Fruit fly (Drosophila melanogaster) whole organism, prepupa: Measurements from ENCODE around the gene CG10011.

Experiments used
- Eip93F ChIP-seq: fragments of 200-800 bp; sonication (Bioruptor generic); optimal IDR thresholded peaks from 2 replicates; lab custom pipeline; 2016; ENCODE audit warnings: missing biosample characterization, mild to moderate bottlenecking, missing genetic modification characterization
- Hr4 ChIP-seq: fragments of 200-800 bp; sonication (Bioruptor generic); optimal IDR thresholded peaks from 3 replicates; lab custom pipeline; 2016; ENCODE audit warnings: missing biosample characterization, missing genetic modification characterization
- OdsH ChIP-seq: fragments of 200-800 bp; sonication (Bioruptor generic); optimal IDR thresholded peaks from 3 replicates; lab custom pipeline; 2016; ENCODE audit warnings: missing biosample characterization, missing genetic modification characterization
- esn ChIP-seq: fragments of 200-800 bp; sonication (Bioruptor generic); optimal IDR thresholded peaks from 2 replicates; lab custom pipeline; 2016; ENCODE audit warnings: missing biosample characterization, mild to moderate bottlenecking, missing genetic modification characterization, moderate library complexity

- TF ChIP-seq OdsH (no peak), Eip93F (no peak), esn (GFP tag; lab: Kevin White, UChicago) (no peak), Hr4 (GFP tag; lab: Kevin White, UChicago) (no peak)
Observed at dm6 chr3R:28568095-28568750, 66.7 kb downstream of the CG10011 start.
